Worm (Caenorhabditis elegans): ENCODE results near the gene B0303.4.
A peak's percentile ranks its signal among the peaks of the same experiment; 100 is the strongest.

B0303.4 gene

DNA sequence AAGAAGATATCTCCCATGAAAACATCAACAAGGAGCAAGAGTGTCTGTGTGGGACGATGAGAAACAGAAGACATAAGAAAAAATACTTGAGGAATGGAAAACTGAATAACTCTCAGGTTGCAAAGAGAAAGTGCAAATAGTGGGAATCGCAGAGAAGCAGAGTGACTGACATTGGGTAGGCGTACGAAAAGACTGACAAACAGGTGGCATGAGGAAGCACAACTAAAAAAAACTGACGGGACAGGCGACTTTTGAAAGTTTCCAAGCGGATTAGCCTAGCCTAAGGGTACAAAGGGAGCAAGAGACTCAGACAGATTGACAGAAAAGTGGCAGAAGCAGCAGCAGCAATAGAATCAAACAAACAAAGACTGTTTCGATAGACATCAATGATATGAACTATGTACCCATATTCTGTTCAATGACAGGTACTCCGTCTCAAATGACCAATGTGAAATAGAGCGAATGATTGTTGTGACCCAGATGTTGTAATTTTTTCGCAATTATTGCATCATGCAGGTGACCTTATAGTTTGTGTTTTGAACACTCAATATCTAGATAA is 44.8 kb downstream of the B0303.4 start:
- TF ChIP-seq nhr-25 (tag; optimal IDR thresholded peaks at IDR 0.05) (peak; percentile 82), daf-12 (tag; optimal IDR thresholded peaks at IDR 0.05) (no peak), nhr-43 (tag; optimal IDR thresholded peaks at IDR 0.05; ENCODE audit: poor library complexity, severe bottlenecking) (peak; percentile 79), nfya-1 (tag; optimal IDR thresholded peaks at IDR 0.05; ENCODE audit: insufficient read depth) (peak; percentile 50), pqm-1 (tag; optimal IDR thresholded peaks at IDR 0.05) (peak; percentile 42), fkh-10 (GFP tag; optimal IDR thresholded peaks at IDR 0.05) (no peak), hmg-11 (tag; optimal IDR thresholded peaks at IDR 0.05) (peak; percentile 24), mml-1 (tag; optimal IDR thresholded peaks at IDR 0.05) (no peak), nhr-237 (tag; optimal IDR thresholded peaks at IDR 0.05) (no peak), unc-39 (tag; optimal IDR thresholded peaks at IDR 0.05) (no peak), nhr-23 (tag; optimal IDR thresholded peaks at IDR 0.05) (peak; percentile 80), ceh-28 (tag; optimal IDR thresholded peaks at IDR 0.05) (no peak), pha-4 (tag; optimal IDR thresholded peaks at IDR 0.05) (peak; percentile 8), unc-62 (GFP tag; optimal IDR thresholded peaks at IDR 0.05) (peak; percentile 50), mdl-1 (tag; optimal IDR thresholded peaks at IDR 0.05) (peak; percentile 6), elt-2 (tag; optimal IDR thresholded peaks at IDR 0.05) (peak; percentile 59)

ce11 chrIII:8737391-8737790 is 47.7 kb downstream of the B0303.4 start:
- no peak for TF ChIP-seq ZK546.5 (tag; optimal IDR thresholded peaks at IDR 0.05)
- TF ChIP-seq nhr-23 (tag; optimal IDR thresholded peaks at IDR 0.05): no peak
- TF ChIP-seq ceh-28 (tag; optimal IDR thresholded peaks at IDR 0.05): no peak
- no peak for TF ChIP-seq lsy-12 (tag; optimal IDR thresholded peaks at IDR 0.05)
- no peak for TF ChIP-seq nhr-11 (tag; optimal IDR thresholded peaks at IDR 0.05)
- no peak for TF ChIP-seq ama-1 (optimal IDR thresholded peaks at IDR 0.05)
- no peak for TF ChIP-seq ceh-9 (tag; optimal IDR thresholded peaks at IDR 0.05)

DNA sequence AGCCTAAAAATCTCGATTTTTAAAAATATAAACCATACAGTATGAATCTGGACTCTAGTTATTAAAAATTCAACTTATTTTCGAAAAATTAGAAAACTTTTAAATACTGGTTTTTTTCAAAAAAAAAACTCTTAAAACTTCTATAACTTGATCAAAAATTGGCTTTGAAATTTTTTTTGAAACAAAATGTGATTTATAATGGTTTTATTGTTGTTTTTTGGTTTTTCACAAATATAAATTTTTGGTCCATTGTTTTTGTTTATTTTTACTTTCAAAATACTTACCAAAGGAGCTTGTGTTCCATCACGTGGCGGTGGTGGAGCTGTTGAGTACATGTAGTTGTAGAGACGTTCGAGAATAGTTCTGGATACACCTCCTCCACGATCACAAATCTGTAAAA is 48.6 kb downstream of the B0303.4 start:
- no peak for TF ChIP-seq skn-1 (tag; optimal IDR thresholded peaks at IDR 0.05)
- TF ChIP-seq aly-2 (tag; optimal IDR thresholded peaks at IDR 0.05): no peak
- TF ChIP-seq nhr-76 (tag; optimal IDR thresholded peaks at IDR 0.05): no peak
- no peak for TF ChIP-seq nhr-43 (tag; optimal IDR thresholded peaks at IDR 0.05; ENCODE audit: poor library complexity, severe bottlenecking)
- TF ChIP-seq jun-1 (tag; optimal IDR thresholded peaks at IDR 0.05): no peak
- TF ChIP-seq snpc-4 (tag; optimal IDR thresholded peaks at IDR 0.05): no peak
- no peak for TF ChIP-seq mml-1 (tag; optimal IDR thresholded peaks at IDR 0.05)
- TF ChIP-seq elt-2 (tag; optimal IDR thresholded peaks at IDR 0.05): no peak
- TF ChIP-seq nhr-25 (tag; optimal IDR thresholded peaks at IDR 0.05): no peak
- TF ChIP-seq lin-15B (tag; optimal IDR thresholded peaks at IDR 0.05): no peak
- TF ChIP-seq lsy-12 (tag; optimal IDR thresholded peaks at IDR 0.05): no peak
- TF ChIP-seq ztf-11 (tag; optimal IDR thresholded peaks at IDR 0.05): no peak
- TF ChIP-seq tbx-2 (tag; optimal IDR thresholded peaks at IDR 0.05): no peak
- TF ChIP-seq unc-39 (tag; optimal IDR thresholded peaks at IDR 0.05): no peak

- peak; percentile 32 for TF ChIP-seq pha-4 (tag; optimal IDR thresholded peaks at IDR 0.05)
- no peak for TF ChIP-seq aly-2 (tag; optimal IDR thresholded peaks at IDR 0.05)
- TF ChIP-seq nfya-1 (tag; optimal IDR thresholded peaks at IDR 0.05; ENCODE audit: insufficient read depth): peak; percentile 3
- TF ChIP-seq pqm-1 (tag; optimal IDR thresholded peaks at IDR 0.05): peak; percentile 96
- no peak for TF ChIP-seq lin-15B (tag; optimal IDR thresholded peaks at IDR 0.05)
- TF ChIP-seq tbx-2 (tag; optimal IDR thresholded peaks at IDR 0.05): no peak
- TF ChIP-seq unc-62 (GFP tag; optimal IDR thresholded peaks at IDR 0.05): no peak
- TF ChIP-seq daf-12 (tag; optimal IDR thresholded peaks at IDR 0.05): no peak
- no peak for TF ChIP-seq lsy-12 (tag; optimal IDR thresholded peaks at IDR 0.05)
- TF ChIP-seq mml-1 (tag; optimal IDR thresholded peaks at IDR 0.05): no peak
- no peak for TF ChIP-seq egl-5 (tag; optimal IDR thresholded peaks at IDR 0.05)
- no peak for TF ChIP-seq R02D3.7 (tag; optimal IDR thresholded peaks at IDR 0.05)
- TF ChIP-seq lin-39 (tag; optimal IDR thresholded peaks at IDR 0.05): no peak
- peak; percentile 81 for TF ChIP-seq mdl-1 (tag; optimal IDR thresholded peaks at IDR 0.05)
- peak; percentile 45 for TF ChIP-seq jun-1 (tag; optimal IDR thresholded peaks at IDR 0.05)
- TF ChIP-seq ceh-28 (tag; optimal IDR thresholded peaks at IDR 0.05): no peak
- TF ChIP-seq fkh-10 (GFP tag; optimal IDR thresholded peaks at IDR 0.05): no peak
- TF ChIP-seq nhr-23 (tag; optimal IDR thresholded peaks at IDR 0.05): peak; percentile 77
- TF ChIP-seq snpc-4 (tag; optimal IDR thresholded peaks at IDR 0.05): peak; percentile 4
- no peak for TF ChIP-seq eor-1 (tag; optimal IDR thresholded peaks at IDR 0.05)
- TF ChIP-seq elt-3 (tag; optimal IDR thresholded peaks at IDR 0.05): peak in 1 of 3 experiments; percentile 0
- TF ChIP-seq fos-1 (tag; optimal IDR thresholded peaks at IDR 0.05): no peak
- no peak for TF ChIP-seq nhr-237 (tag; optimal IDR thresholded peaks at IDR 0.05)
- no peak for TF ChIP-seq nhr-12 (tag; optimal IDR thresholded peaks at IDR 0.05)
- no peak for TF ChIP-seq hmg-11 (tag; optimal IDR thresholded peaks at IDR 0.05)
- TF ChIP-seq unc-39 (tag; optimal IDR thresholded peaks at IDR 0.05): no peak
- no peak for TF ChIP-seq ZK546.5 (tag; optimal IDR thresholded peaks at IDR 0.05)
- no peak for TF ChIP-seq ceh-16 (tag; optimal IDR thresholded peaks at IDR 0.05)
- TF ChIP-seq nhr-67 (tag; optimal IDR thresholded peaks at IDR 0.05): no peak
- no peak for TF ChIP-seq nhr-28 (tag; optimal IDR thresholded peaks at IDR 0.05)
- TF ChIP-seq ztf-4 (tag; optimal IDR thresholded peaks at IDR 0.05): no peak
- peak; percentile 50 for TF ChIP-seq nhr-43 (tag; optimal IDR thresholded peaks at IDR 0.05; ENCODE audit: poor library complexity, severe bottlenecking)
- TF ChIP-seq nhr-25 (tag; optimal IDR thresholded peaks at IDR 0.05): peak; percentile 28
- TF ChIP-seq egl-27 (tag; optimal IDR thresholded peaks at IDR 0.05): no peak
- TF ChIP-seq nhr-77 (tag; optimal IDR thresholded peaks at IDR 0.05): no peak
- TF ChIP-seq nhr-11 (tag; optimal IDR thresholded peaks at IDR 0.05): no peak
- no peak for TF ChIP-seq nhr-76 (tag; optimal IDR thresholded peaks at IDR 0.05)
- TF ChIP-seq elt-2 (tag; optimal IDR thresholded peaks at IDR 0.05): peak; percentile 95
- no peak for TF ChIP-seq skn-1 (tag; optimal IDR thresholded peaks at IDR 0.05)
These were observed 49.5 kb downstream of the B0303.4 start for ce11 chrIII:8739126-8739525.

All from whole organism, L3 larva.